Worm (Caenorhabditis elegans): ENCODE measurements around the gene F02C12.3.
"Not testable (repeated sequence)": the region's sequence is repeated elsewhere in the genome, so short reads cannot be mapped to it uniquely, and the experiment has no call there.

DNA sequence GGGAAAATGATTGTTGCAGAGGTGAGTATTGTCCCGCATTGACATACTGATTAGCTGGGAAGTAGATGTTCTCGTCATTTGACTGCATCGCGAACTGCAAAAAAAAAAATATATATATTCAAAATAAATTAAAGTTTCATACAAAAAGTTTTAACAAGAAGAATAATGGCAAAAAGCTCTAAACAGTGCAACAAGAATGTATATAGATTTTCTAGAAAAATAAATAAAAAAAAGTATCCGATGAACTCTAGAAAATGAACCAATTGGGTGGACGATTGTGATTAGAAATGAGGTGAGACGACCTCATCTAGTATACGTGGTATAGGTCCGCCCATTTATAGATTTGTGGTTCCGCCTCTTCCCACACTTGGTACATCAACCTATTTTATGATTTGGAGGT is 32.0 kb downstream of the F02C12.3 start, which contains the start of gene fkh-4:
- TF ChIP-seq flt-1 (GFP tag; IDR thresholded peaks at IDR 0.05); hmbx-1 (tag; optimal IDR thresholded peaks at IDR 0.05); B0310.2 (tag; optimal IDR thresholded peaks at IDR 0.05); tbx-11 (GFP tag; IDR thresholded peaks at IDR 0.05); hmg-4 (GFP tag; optimal IDR thresholded peaks at IDR 0.05); ama-1 (optimal IDR thresholded peaks at IDR 0.05); pes-1 (GFP tag; IDR thresholded peaks at IDR 0.05); F13C5.2 (tag; optimal IDR thresholded peaks at IDR 0.05); ets-7 (tag; optimal IDR thresholded peaks at IDR 0.05); tra-4 (tag; optimal IDR thresholded peaks at IDR 0.05): not testable (repeated sequence)
